Worm (Caenorhabditis elegans) whole organism, mixed stage, embryonic: ENCODE data around the gene B0403.5.

ENCODE experiments used
- bed-3 ChIP-seq: fragments of 200-800 bp; sonication (Bioruptor generic); optimal IDR thresholded peaks from 3 replicates; lab custom pipeline; 2018; ENCODE audit warnings: mild to moderate bottlenecking, missing genetic modification characterization, moderate library complexity, missing compliant biosample characterization
- elt-1 ChIP-seq: sonication (generic microtip); optimal IDR thresholded peaks from 2 replicates; lab custom pipeline; 2017; ENCODE audit warnings: missing genetic modification characterization, mild to moderate bottlenecking, missing compliant biosample characterization, antibody characterized with exemption, moderate library complexity, borderline replicate concordance; ENCODE audit not compliant: insufficient read depth
- elt-3 ChIP-seq: fragments of 150-350 bp; optimal IDR thresholded peaks from 2 replicates; lab custom pipeline; 2014; ENCODE audit warnings: missing biosample characterization, missing genetic modification characterization
- mep-1 ChIP-seq: fragments of 150-350 bp; optimal IDR thresholded peaks from 2 replicates; lab custom pipeline; 2017; ENCODE audit warnings: missing biosample characterization, missing genetic modification reagents, missing genetic modification characterization, inconsistent platforms
- nhr-12 ChIP-seq: fragments of 150-350 bp; optimal IDR thresholded peaks from 2 replicates; lab custom pipeline; 2014; ENCODE audit warnings: missing biosample characterization, missing genetic modification characterization
- nhr-28 ChIP-seq: fragments of 150-350 bp; optimal IDR thresholded peaks from 2 replicates; lab custom pipeline; 2014; ENCODE audit warnings: missing biosample characterization, missing genetic modification characterization
- nhr-76 ChIP-seq: sonication (generic microtip); optimal IDR thresholded peaks from 2 replicates; lab custom pipeline; 2017; ENCODE audit warnings: missing biosample characterization, missing genetic modification characterization
- pha-4 ChIP-seq: fragments of 150-350 bp; optimal IDR thresholded peaks from 2 replicates; lab custom pipeline; 2018; ENCODE audit warnings: missing biosample characterization, missing genetic modification reagents, missing genetic modification characterization
- snpc-4 ChIP-seq: fragments of 150-350 bp; optimal IDR thresholded peaks from 2 replicates; lab custom pipeline; 2014; ENCODE audit warnings: missing biosample characterization, missing genetic modification characterization
- unc-39 ChIP-seq: fragments of 150-350 bp; optimal IDR thresholded peaks from 2 replicates; lab custom pipeline; 2014; ENCODE audit warnings: missing biosample characterization, missing genetic modification characterization
- unc-62 ChIP-seq: fragments of 150-350 bp; optimal IDR thresholded peaks from 2 replicates; lab custom pipeline; 2014; ENCODE audit warnings: missing biosample characterization, missing genetic modification reagents, missing genetic modification characterization
- ztf-11 ChIP-seq: fragments of 150-350 bp; optimal IDR thresholded peaks from 2 replicates; lab custom pipeline; 2014; ENCODE audit warnings: missing biosample characterization, missing genetic modification characterization

DNA sequence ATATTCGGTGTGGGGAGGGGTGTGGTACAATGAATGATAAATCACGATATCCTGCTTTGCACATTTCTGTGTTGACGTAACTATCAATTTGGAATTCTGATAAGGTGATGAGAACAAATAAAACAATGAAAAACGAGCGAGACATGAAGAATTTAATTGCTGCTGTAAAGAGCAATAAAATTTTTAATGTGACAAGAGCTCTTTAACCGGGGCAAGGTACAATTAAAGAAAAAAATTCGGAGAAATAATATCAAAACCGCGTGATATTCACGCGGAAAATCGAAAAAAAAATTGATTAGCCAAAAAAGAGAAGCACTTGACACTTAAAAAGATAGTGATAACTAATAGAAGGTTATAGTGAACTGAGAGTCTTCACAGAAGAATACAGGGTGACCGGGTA, 3.7 kb downstream of the B0403.5 start:
- TF ChIP-seq unc-39 (tag; lab: Kevin White, UChicago) (no peak), nhr-12 (tag; lab: Kevin White, UChicago) (no peak), bed-3 (GFP tag; lab: Kevin White, UChicago) (no peak), nhr-28 (tag; lab: Kevin White, UChicago) (no peak), snpc-4 (no peak), nhr-76 (no peak), unc-62 (no peak), elt-1 (no peak), mep-1 (tag; lab: Kevin White, UChicago) (no peak), pha-4 (tag; lab: Kevin White, UChicago) (no peak), elt-3 (tag; lab: Kevin White, UChicago) (no peak), ztf-11 (tag; lab: Kevin White, UChicago) (no peak)
